Worm (Caenorhabditis elegans): Measurements from ENCODE around the gene F44A2.5.

- TF ChIP-seq mep-1 (tag; optimal IDR thresholded peaks at IDR 0.05) (no peak), ceh-43 (GFP tag; optimal IDR thresholded peaks at IDR 0.05) (no peak), pha-4 (tag; optimal IDR thresholded peaks at IDR 0.05) (no peak), blmp-1 (tag; optimal IDR thresholded peaks at IDR 0.05) (no peak), ztf-11 (tag; optimal IDR thresholded peaks at IDR 0.05) (no peak), lin-13 (tag; optimal IDR thresholded peaks at IDR 0.05) (no peak), zip-8 (tag; optimal IDR thresholded peaks at IDR 0.05) (no peak), nhr-237 (tag; optimal IDR thresholded peaks at IDR 0.05) (no peak)
Measured at ce11 chrV:9266399-9266798, 31.0 kb upstream of the F44A2.5 start, which contains the start of gene slc-17.7.

Data from whole organism, mixed stage, embryonic.